Fruit fly (Drosophila melanogaster) S2 (cell line): Measurements from ENCODE around the gene RpL3.

Experiments
- CG8478 ChIP-seq: fragments of >200 bp; optimal IDR thresholded peaks from 2 replicates; lab custom pipeline; 2018
- CTCF ChIP-seq, 2 experiments: fragments of >200 bp; optimal IDR thresholded peaks; 2 replicates each; lab custom pipeline; 2018

The RpL3 gene

dm6 chr3R:11200885-11201421, 20.7 kb upstream of the RpL3 start:
- TF ChIP-seq CG8478 (lab: Kevin White, UChicago), result no peak
- TF ChIP-seq CTCF (optimal IDR thresholded peaks at IDR 0.05; lab: Kevin White, UChicago), result no peak

dm6 chr3R:11208766-11209331, 12.8 kb upstream of the RpL3 start:
- TF ChIP-seq CTCF (optimal IDR thresholded peaks at IDR 0.05; lab: Kevin White, UChicago) (no peak), CG8478 (lab: Kevin White, UChicago) (no peak)

- TF ChIP-seq CG8478 (lab: Kevin White, UChicago) (no peak), CTCF (optimal IDR thresholded peaks at IDR 0.05; lab: Kevin White, UChicago) (no peak)
Measured at dm6 chr3R:11209801-11210402, 11.8 kb upstream of the RpL3 start, which contains the start of the genes SdhC and Tctp. TSS of gene SdhC (minus strand) at chr3R:11209849. TSS of gene Tctp (plus strand) at chr3R:11210247.

- TF ChIP-seq CTCF (optimal IDR thresholded peaks at IDR 0.05; lab: Kevin White, UChicago), result peak; percentile 31 to 42
- no peak for TF ChIP-seq CG8478 (lab: Kevin White, UChicago)
Measured at dm6 chr3R:11211291-11212061, 10.2 kb upstream of the RpL3 start.

dm6 chr3R:11214449-11214950, 7.2 kb upstream of the RpL3 start, which contains the start of gene ZnT86D:
TSS of gene ZnT86D (minus strand) at chr3R:11214539.
- no peak for TF ChIP-seq CTCF (optimal IDR thresholded peaks at IDR 0.05; lab: Kevin White, UChicago)
- no peak for TF ChIP-seq CG8478 (lab: Kevin White, UChicago)

dm6 chr3R:11216156-11216630, 5.5 kb upstream of the RpL3 start, which contains the start of the genes RpS25 and CG4820:
TSS of gene RpS25 (minus strand) at chr3R:11216287.
TSS of gene CG4820 (plus strand) at chr3R:11216535.
- peak; percentile 3 to 55 for TF ChIP-seq CTCF (optimal IDR thresholded peaks at IDR 0.05; lab: Kevin White, UChicago)
- TF ChIP-seq CG8478 (lab: Kevin White, UChicago), result no peak

dm6 chr3R:11219883-11220282, 1.8 kb upstream of the RpL3 start, which contains the start of gene CG6689:
TSS of gene CG6689 (minus strand) at chr3R:11220064.
- TF ChIP-seq CG8478 (lab: Kevin White, UChicago) (no peak), CTCF (optimal IDR thresholded peaks at IDR 0.05; lab: Kevin White, UChicago) (no peak)

dm6 chr3R:11222587-11222986, 893 bp downstream of the RpL3 start:
- TF ChIP-seq CTCF (optimal IDR thresholded peaks at IDR 0.05; lab: Kevin White, UChicago) (no peak), CG8478 (lab: Kevin White, UChicago) (no peak)

dm6 chr3R:11224478-11224877, 2.8 kb downstream of the RpL3 start:
- TF ChIP-seq CTCF (optimal IDR thresholded peaks at IDR 0.05; lab: Kevin White, UChicago) (no peak), CG8478 (lab: Kevin White, UChicago) (no peak)

dm6 chr3R:11225220-11225619, 3.5 kb downstream of the RpL3 start, which contains the start of gene scpr-C:
TSS of gene scpr-C (plus strand) at chr3R:11225520.
- no peak for TF ChIP-seq CTCF (optimal IDR thresholded peaks at IDR 0.05; lab: Kevin White, UChicago)
- TF ChIP-seq CG8478 (lab: Kevin White, UChicago), result no peak

- TF ChIP-seq CG8478 (lab: Kevin White, UChicago) (no peak), CTCF (optimal IDR thresholded peaks at IDR 0.05; lab: Kevin White, UChicago) (no peak)
Measured at dm6 chr3R:11226496-11226895, 4.8 kb downstream of the RpL3 start, which contains the start of gene CG17726. TSS of gene CG17726 (plus strand) at chr3R:11226762.

dm6 chr3R:11230392-11230791, 8.7 kb downstream of the RpL3 start, which contains the start of gene GCC88:
TSS of gene GCC88 (minus strand) at chr3R:11230600.
- no peak for TF ChIP-seq CTCF (optimal IDR thresholded peaks at IDR 0.05; lab: Kevin White, UChicago)
- no peak for TF ChIP-seq CG8478 (lab: Kevin White, UChicago)

- no peak for TF ChIP-seq CTCF (optimal IDR thresholded peaks at IDR 0.05; lab: Kevin White, UChicago)
- no peak for TF ChIP-seq CG8478 (lab: Kevin White, UChicago)
Measured at dm6 chr3R:11231037-11231436, 9.3 kb downstream of the RpL3 start.

- TF ChIP-seq CTCF (optimal IDR thresholded peaks at IDR 0.05; lab: Kevin White, UChicago) (no peak), CG8478 (lab: Kevin White, UChicago) (no peak)
Measured at dm6 chr3R:11231705-11232261, 10.1 kb downstream of the RpL3 start, which contains the start of the genes CG17187 and Dph3. TSS of gene CG17187 (minus strand) at chr3R:11231879. TSS of gene Dph3 (plus strand) at chr3R:11231912.
